Worm (Caenorhabditis elegans) whole organism, early embryonic: ENCODE data around the gene F34H10.5.

Experiments
- B0310.2 ChIP-seq: sonication (generic microtip); optimal IDR thresholded peaks from 2 replicates; lab custom pipeline; 2016; ENCODE audit warnings: mild to moderate bottlenecking, missing genetic modification characterization, missing compliant biosample characterization
- ama-1 ChIP-seq: fragments of 150-350 bp; optimal IDR thresholded peaks from 2 replicates; lab custom pipeline; 2014
- ets-7 ChIP-seq: sonication (generic microtip); optimal IDR thresholded peaks from 2 replicates; lab custom pipeline; 2016; ENCODE audit warnings: missing genotype, missing genetic modification characterization, missing compliant biosample characterization
- flt-1 ChIP-seq: fragments of 200-800 bp; sonication (Bioruptor generic); IDR thresholded peaks from 2 replicates; pipeline ENCODE4 v1.3.6; 2022; ENCODE audit warnings: missing genetic modification characterization, missing compliant biosample characterization
- pes-1 ChIP-seq: fragments of 200-800 bp; sonication (Bioruptor generic); IDR thresholded peaks from 2 replicates; pipeline ENCODE4 v1.3.6; 2022; ENCODE audit warnings: missing genetic modification reagents, missing genetic modification characterization, missing compliant biosample characterization

- TF ChIP-seq ama-1 (lab: Kevin White, UChicago) (no peak), B0310.2 (tag; lab: Kevin White, UChicago) (no peak), ets-7 (tag; lab: Kevin White, UChicago) (no peak), pes-1 (GFP tag; lab: Robert Waterston, UW) (no peak), flt-1 (GFP tag; lab: Robert Waterston, UW) (no peak)
Observed at ce11 chrX:9642775-9643461, 7.4 kb downstream of the F34H10.5 start.
